Fruit fly (Drosophila melanogaster): ENCODE measurements around the gene Galk.

Gene Galk

dm6 chr3L:9019196-9019662, 33.3 kb upstream of the Galk start, which contains the start of gene Doc2 (continued):
- TF ChIP-seq sna (GFP tag; IDR thresholded peaks at IDR 0.05; ENCODE audit: partially characterized antibody), result 0 out of 2 replicates have a peak, but pooled peaks have one; percentile 16
- no peak for TF ChIP-seq CG6689 (GFP tag; IDR thresholded peaks at IDR 0.05)
- TF ChIP-seq CG14050 (GFP tag; IDR thresholded peaks at IDR 0.05), result no peak
- peak; percentile 96 for TF ChIP-seq Nf-YA (GFP tag; IDR thresholded peaks at IDR 0.05)
- TF ChIP-seq bcd (GFP tag; optimal IDR thresholded peaks at IDR 0.05), result no peak
- no peak for TF ChIP-seq Fer3 (tag; optimal IDR thresholded peaks at IDR 0.05)
- no peak for TF ChIP-seq NFAT (GFP tag; IDR thresholded peaks at IDR 0.05)
- TF ChIP-seq her (GFP tag; optimal IDR thresholded peaks at IDR 0.05), result no peak
- TF ChIP-seq Hsf (GFP tag; optimal IDR thresholded peaks at IDR 0.05), result no peak
- TF ChIP-seq CG15696 (tag; optimal IDR thresholded peaks at IDR 0.05), result no peak
- TF ChIP-seq CG1024 (GFP tag; IDR thresholded peaks at IDR 0.05), result no peak
- TF ChIP-seq CG8944 (GFP tag; optimal IDR thresholded peaks at IDR 0.05), result no peak
- no peak for TF ChIP-seq ERR (GFP tag; optimal IDR thresholded peaks at IDR 0.05)
- no peak for TF ChIP-seq CG1602 (GFP tag; optimal IDR thresholded peaks at IDR 0.05)
- TF ChIP-seq CG5180 (GFP tag; optimal IDR thresholded peaks at IDR 0.05), result peak; percentile 62
- TF ChIP-seq Hmr (GFP tag; optimal IDR thresholded peaks at IDR 0.05), result no peak
- TF ChIP-seq Nf-YC (tag; optimal IDR thresholded peaks at IDR 0.05), result peak; percentile 99
- no peak for TF ChIP-seq CG2116 (GFP tag; optimal IDR thresholded peaks at IDR 0.05)
- TF ChIP-seq HLH3B (GFP tag; IDR thresholded peaks at IDR 0.05), result no peak
- TF ChIP-seq tx (GFP tag; optimal IDR thresholded peaks at IDR 0.05), result no peak
- no peak for TF ChIP-seq NC2α (GFP tag; optimal IDR thresholded peaks at IDR 0.05)
- no peak for TF ChIP-seq Scr (GFP tag; IDR thresholded peaks at IDR 0.05; ENCODE audit: partially characterized antibody)
- peak; percentile 42 for TF ChIP-seq Med (GFP tag)
- no peak for TF ChIP-seq CG11723 (GFP tag; optimal IDR thresholded peaks at IDR 0.05)
- TF ChIP-seq exex (tag; optimal IDR thresholded peaks at IDR 0.05), result no peak
- no peak for TF ChIP-seq gem (tag; optimal IDR thresholded peaks at IDR 0.05)
- TF ChIP-seq lab (GFP tag; optimal IDR thresholded peaks at IDR 0.05), result no peak
- TF ChIP-seq CG6791 (GFP tag; IDR thresholded peaks at IDR 0.05; ENCODE audit: partially characterized antibody), result peak; percentile 53; the same call in 1 of the 3 replicates
- peak; percentile 77 for TF ChIP-seq z (GFP tag; IDR thresholded peaks at IDR 0.05)
- no peak for TF ChIP-seq Chrac-16 (GFP tag; optimal IDR thresholded peaks at IDR 0.05)
- TF ChIP-seq aop (GFP tag; IDR thresholded peaks at IDR 0.05), result no peak
- no peak for TF ChIP-seq CG3838 (GFP tag; optimal IDR thresholded peaks at IDR 0.05)
- TF ChIP-seq mld (GFP tag; IDR thresholded peaks at IDR 0.05; ENCODE audit: partially characterized antibody), result no peak
- TF ChIP-seq CG10543 (GFP tag; optimal IDR thresholded peaks at IDR 0.05), result no peak
- TF ChIP-seq CG7963 (GFP tag; IDR thresholded peaks at IDR 0.05; ENCODE audit: partially characterized antibody), result no peak
- no peak for TF ChIP-seq CG12155 (GFP tag; optimal IDR thresholded peaks at IDR 0.05)
- TF ChIP-seq CG11695 (GFP tag; IDR thresholded peaks at IDR 0.05), result no peak
- TF ChIP-seq ATbp (GFP tag; optimal IDR thresholded peaks at IDR 0.05), result no peak
- no peak for TF ChIP-seq Sry-β (GFP tag; optimal IDR thresholded peaks at IDR 0.05)
- no peak for TF ChIP-seq CG17912 (GFP tag; optimal IDR thresholded peaks at IDR 0.05)
- 0 out of 2 replicates have a peak, but pooled peaks have one; percentile 16 for TF ChIP-seq Adf1 (GFP tag; IDR thresholded peaks at IDR 0.05)
- TF ChIP-seq CG15479 (GFP tag; optimal IDR thresholded peaks at IDR 0.05), result peak; percentile 78
- no peak for TF ChIP-seq emc (GFP tag; optimal IDR thresholded peaks at IDR 0.05)
- no peak for TF ChIP-seq NC2β (GFP tag; optimal IDR thresholded peaks at IDR 0.05)
- no peak for TF ChIP-seq sima (GFP tag; optimal IDR thresholded peaks at IDR 0.05)
- TF ChIP-seq stc (GFP tag; IDR thresholded peaks at IDR 0.05), result no peak
- no peak for TF ChIP-seq CG3163 (GFP tag; optimal IDR thresholded peaks at IDR 0.05)
- TF ChIP-seq sr (GFP tag; IDR thresholded peaks at IDR 0.05), result peak; percentile 76
- no peak for TF ChIP-seq CG18764 (GFP tag; optimal IDR thresholded peaks at IDR 0.05)
- no peak for TF ChIP-seq wdn (GFP tag; IDR thresholded peaks at IDR 0.05)
- TF ChIP-seq CG4282 (GFP tag; optimal IDR thresholded peaks at IDR 0.05), result no peak
